Fruit fly (Drosophila melanogaster) whole organism, embryonic: ENCODE data around the gene CG4393.

Source experiments
- Atf3 ChIP-seq: fragments of 200-800 bp; sonication (Bioruptor generic); optimal IDR thresholded peaks from 3 replicates; lab custom pipeline; 2016; ENCODE audit warnings: missing biosample characterization, missing genetic modification characterization
- CG10147 ChIP-seq: fragments of 200-800 bp; sonication (Bioruptor generic); optimal IDR thresholded peaks from 2 replicates; lab custom pipeline; 2019; ENCODE audit warnings: missing biosample characterization, mild to moderate bottlenecking, missing genetic modification characterization, moderate library complexity
- CG12942 ChIP-seq: fragments of 200-800 bp; sonication (Bioruptor generic); optimal IDR thresholded peaks from 3 replicates; lab custom pipeline; 2016; ENCODE audit warnings: missing biosample characterization, missing genetic modification characterization
- CG13624 ChIP-seq: fragments of 200-800 bp; sonication (Bioruptor generic); optimal IDR thresholded peaks from 2 replicates; lab custom pipeline; 2016; ENCODE audit warnings: missing biosample characterization, missing genetic modification characterization
- CG13894 ChIP-seq: fragments of 200-800 bp; sonication (Bioruptor generic); optimal IDR thresholded peaks from 3 replicates; lab custom pipeline; 2018; ENCODE audit warnings: missing biosample characterization, mild to moderate bottlenecking, missing genetic modification characterization, moderate library complexity
- CG15479 ChIP-seq: fragments of 200-800 bp; sonication (Bioruptor generic); optimal IDR thresholded peaks from 3 replicates; lab custom pipeline; 2019; ENCODE audit warnings: missing biosample characterization, mild to moderate bottlenecking, missing genetic modification characterization, moderate library complexity
- CG1647 ChIP-seq: fragments of 200-800 bp; sonication (Bioruptor generic); optimal IDR thresholded peaks from 3 replicates; lab custom pipeline; 2016; ENCODE audit warnings: missing biosample characterization, missing genetic modification characterization
- CG17612 ChIP-seq: fragments of 200-800 bp; sonication (Bioruptor generic); IDR thresholded peaks from 2 replicates; pipeline ENCODE4 v1.3.6; 2022; ENCODE audit warnings: missing biosample characterization, missing genetic modification characterization
- CG1792 ChIP-seq: fragments of 200-800 bp; sonication (Bioruptor generic); optimal IDR thresholded peaks from 2 replicates; lab custom pipeline; 2016; ENCODE audit warnings: missing biosample characterization, missing genetic modification characterization
- CG3065 ChIP-seq: fragments of 200-800 bp; sonication (Bioruptor generic); optimal IDR thresholded peaks from 2 replicates; lab custom pipeline; 2016; ENCODE audit warnings: missing biosample characterization, missing genetic modification characterization
- CG32767 ChIP-seq: fragments of 200-800 bp; sonication (Bioruptor generic); IDR thresholded peaks from 2 replicates; pipeline ENCODE4 v1.3.6; 2022; ENCODE audit warnings: missing biosample characterization, missing genetic modification characterization
- CG3838 ChIP-seq: fragments of 200-800 bp; sonication (Bioruptor generic); optimal IDR thresholded peaks from 3 replicates; lab custom pipeline; 2016; ENCODE audit warnings: missing biosample characterization, missing genetic modification characterization
- CG4328 ChIP-seq: fragments of 200-800 bp; sonication (Bioruptor generic); optimal IDR thresholded peaks from 3 replicates; lab custom pipeline; 2017; ENCODE audit warnings: missing biosample characterization, missing genetic modification reagents, missing genetic modification characterization
- CG4360 ChIP-seq: fragments of 200-800 bp; sonication (Bioruptor generic); IDR thresholded peaks from 2 replicates; pipeline ENCODE4 v1.3.6; 2022; ENCODE audit warnings: missing biosample characterization, missing genetic modification characterization
- CG43689 ChIP-seq: fragments of 200-800 bp; sonication (Bioruptor generic); IDR thresholded peaks from 2 replicates; pipeline ENCODE4 v1.3.6; 2022; ENCODE audit warnings: missing biosample characterization, missing genetic modification characterization
- CG5180 ChIP-seq: fragments of 200-800 bp; sonication (Bioruptor generic); optimal IDR thresholded peaks from 3 replicates; lab custom pipeline; 2017; ENCODE audit warnings: missing biosample characterization, missing genetic modification characterization, mild to moderate bottlenecking, moderate library complexity, missing genetic modification reagents
- CG6175 ChIP-seq: fragments of 200-800 bp; sonication (Bioruptor generic); IDR thresholded peaks from 3 replicates; pipeline ENCODE4 v1.3.6; 2022; ENCODE audit warnings: missing biosample characterization, missing genetic modification characterization
- CG7786 ChIP-seq: fragments of 200-800 bp; sonication (Bioruptor generic); optimal IDR thresholded peaks from 2 replicates; lab custom pipeline; 2016; ENCODE audit warnings: missing biosample characterization, missing genetic modification characterization
- D ChIP-seq, 2 experiments: fragments of 200-800 bp in 1 of 2; fragments of >200 bp in 1 of 2; sonication (Bioruptor generic) in 1 of 2; optimal IDR thresholded peaks; 2 replicates in 1 of 2; 3 replicates in 1 of 2; lab custom pipeline; 2017; ENCODE audit warnings: mild to moderate bottlenecking in 1 of 2, missing biosample characterization in 1 of 2, missing genetic modification characterization in 1 of 2, missing genetic modification reagents in 1 of 2
- D19A ChIP-seq: fragments of 200-800 bp; optimal IDR thresholded peaks from 3 replicates; lab custom pipeline; 2019; ENCODE audit warnings: missing biosample characterization, mild to moderate bottlenecking, missing genetic modification characterization, moderate library complexity
- Deaf1 ChIP-seq: fragments of 200-800 bp; optimal IDR thresholded peaks from 3 replicates; lab custom pipeline; 2019; ENCODE audit warnings: missing biosample characterization, mild to moderate bottlenecking, missing genetic modification characterization, moderate library complexity
- GATAe ChIP-seq: fragments of 200-800 bp; sonication (Bioruptor generic); conservative IDR thresholded peaks from 2 replicates; pipeline ENCODE4 v1.3.6; 2022; ENCODE audit warnings: missing biosample characterization, missing genetic modification characterization
- Gug ChIP-seq: fragments of 200-800 bp; sonication (Bioruptor generic); IDR thresholded peaks from 4 replicates; pipeline ENCODE4 v1.3.6; 2022; ENCODE audit warnings: missing biosample characterization, missing genetic modification characterization
- Hey ChIP-seq: fragments of 200-800 bp; sonication (Bioruptor generic); optimal IDR thresholded peaks from 3 replicates; lab custom pipeline; 2018; ENCODE audit warnings: missing biosample characterization, mild to moderate bottlenecking, missing genetic modification characterization
- Hr78 ChIP-seq, 2 experiments: fragments of 200-800 bp in 1 of 2; fragments of >200 bp in 1 of 2; sonication (Bioruptor generic) in 1 of 2; optimal IDR thresholded peaks; 2 replicates each; lab custom pipeline; 2017 to 2019; ENCODE audit warnings: missing biosample characterization in 2 of 2, missing genetic modification characterization in 2 of 2, mild to moderate bottlenecking in 1 of 2, moderate library complexity in 1 of 2
- Lhr ChIP-seq: fragments of 200-800 bp; sonication (Bioruptor generic); optimal IDR thresholded peaks from 3 replicates; lab custom pipeline; 2017; ENCODE audit warnings: mild to moderate bottlenecking, missing biosample characterization, missing genetic modification reagents, missing genetic modification characterization
- Med ChIP-seq: fragments of 200-800 bp; sonication (Bioruptor generic); peaks from one replicate; lab custom pipeline; 2016; ENCODE audit warnings: missing biosample characterization, missing genetic modification characterization, mild to moderate bottlenecking, inconsistent platforms, moderate library complexity
- Nf-YC ChIP-seq: fragments of 200-800 bp; optimal IDR thresholded peaks from 3 replicates; lab custom pipeline; 2019; ENCODE audit warnings: missing biosample characterization, mild to moderate bottlenecking, missing genetic modification characterization, moderate library complexity
- Rx ChIP-seq: fragments of 200-800 bp; sonication (Bioruptor generic); IDR thresholded peaks from 2 replicates; pipeline ENCODE4 v1.3.6; 2022; ENCODE audit warnings: missing biosample characterization, missing genetic modification characterization
- br ChIP-seq: fragments of >200 bp; optimal IDR thresholded peaks from 2 replicates; lab custom pipeline; 2017
- cato ChIP-seq: fragments of 200-800 bp; sonication (Bioruptor generic); optimal IDR thresholded peaks from 2 replicates; lab custom pipeline; 2016; ENCODE audit warnings: missing biosample characterization, missing genetic modification characterization, borderline replicate concordance
- chm ChIP-seq: fragments of 200-800 bp; sonication (Bioruptor generic); IDR thresholded peaks from 2 replicates; pipeline ENCODE4 v1.3.6; 2022; ENCODE audit warnings: missing biosample characterization, missing genetic modification characterization
- corto ChIP-seq: fragments of 200-800 bp; sonication (Bioruptor generic); optimal IDR thresholded peaks from 2 replicates; lab custom pipeline; 2016; ENCODE audit warnings: missing biosample characterization, mild to moderate bottlenecking, missing genetic modification characterization, moderate library complexity
- fd64A ChIP-seq: fragments of 200-800 bp; sonication (Bioruptor generic); optimal IDR thresholded peaks from 3 replicates; lab custom pipeline; 2018; ENCODE audit warnings: missing biosample characterization, mild to moderate bottlenecking, missing genetic modification characterization
- hbn ChIP-seq: fragments of 200-800 bp; sonication (Bioruptor generic); IDR thresholded peaks from 2 replicates; pipeline ENCODE4 v1.3.6; 2022; ENCODE audit warnings: missing biosample characterization, missing genetic modification characterization; ENCODE audit not compliant: partially characterized antibody
- hkb ChIP-seq, 2 experiments: fragments of 200-800 bp in 1 of 2; fragments of >200 bp in 1 of 2; sonication (Bioruptor generic) in 1 of 2; IDR thresholded peaks in 1 of 2; optimal IDR thresholded peaks in 1 of 2; 2 replicates each; pipeline versions ENCODE4 v1.3.6 to Lab custom; 2017 to 2022; ENCODE audit warnings: missing biosample characterization in 1 of 2, missing genetic modification characterization in 1 of 2
- inv ChIP-seq: fragments of 200-800 bp; sonication (Bioruptor generic); IDR thresholded peaks from 2 replicates; pipeline ENCODE4 v1.3.6; 2022; ENCODE audit warnings: missing biosample characterization, missing genetic modification characterization; ENCODE audit not compliant: partially characterized antibody
- knrl ChIP-seq: fragments of 200-800 bp; sonication (Bioruptor generic); IDR thresholded peaks from 3 replicates; pipeline ENCODE4 v1.3.6; 2022; ENCODE audit warnings: missing biosample characterization, missing genetic modification characterization; ENCODE audit not compliant: partially characterized antibody
- lola ChIP-seq, 3 experiments: fragments of >200 bp in 2 of 3; fragments of 200-800 bp in 1 of 3; sonication (Bioruptor generic) in 1 of 3; optimal IDR thresholded peaks; 2 replicates each; lab custom pipeline; 2017 to 2019; ENCODE audit warnings: missing biosample characterization in 3 of 3, missing genetic modification characterization in 3 of 3, mild to moderate bottlenecking in 1 of 3, moderate library complexity in 1 of 3
- lov ChIP-seq, 2 experiments: fragments of 200-800 bp in 1 of 2; fragments of >200 bp in 1 of 2; sonication (Bioruptor generic) in 1 of 2; IDR thresholded peaks in 1 of 2; optimal IDR thresholded peaks in 1 of 2; 2 replicates in 1 of 2; 3 replicates in 1 of 2; pipeline versions ENCODE4 v1.3.6 to Lab custom; 2017 to 2022; ENCODE audit warnings: missing biosample characterization in 1 of 2, missing genetic modification characterization in 1 of 2
- otp ChIP-seq: fragments of 200-800 bp; sonication (Bioruptor generic); IDR thresholded peaks from 3 replicates; pipeline ENCODE4, ENCODE4 v1.3.6; 2022; ENCODE audit warnings: missing biosample characterization, missing genetic modification characterization
- p53 ChIP-seq: fragments of 200-800 bp; sonication (Bioruptor generic); optimal IDR thresholded peaks from 2 replicates; lab custom pipeline; 2016; ENCODE audit warnings: missing biosample characterization, missing genetic modification characterization
- prd ChIP-seq, 3 experiments: fragments of >200 bp in 2 of 3; fragments of 200-800 bp in 1 of 3; sonication (Bioruptor generic) in 1 of 3; optimal IDR thresholded peaks in 2 of 3; IDR thresholded peaks in 1 of 3; 2 replicates in 2 of 3; 3 replicates in 1 of 3; pipeline versions ENCODE4 v1.3.6 to Lab custom; 2017 to 2022; ENCODE audit warnings: missing biosample characterization in 1 of 3, missing genetic modification characterization in 1 of 3
- stwl ChIP-seq: fragments of 200-800 bp; sonication (Bioruptor generic); optimal IDR thresholded peaks from 3 replicates; lab custom pipeline; 2018; ENCODE audit warnings: missing biosample characterization, mild to moderate bottlenecking, missing genetic modification characterization, moderate library complexity
- tgo ChIP-seq: fragments of 200-800 bp; sonication (Bioruptor generic); IDR thresholded peaks from 3 replicates; pipeline ENCODE4 v1.3.6; 2022; ENCODE audit warnings: missing biosample characterization, missing genetic modification characterization
- vfl ChIP-seq: fragments of 200-800 bp; sonication (Bioruptor generic); optimal IDR thresholded peaks from 2 replicates; lab custom pipeline; 2016; ENCODE audit warnings: missing biosample characterization, missing genetic modification characterization
- zf30C ChIP-seq: fragments of 200-800 bp; sonication (Bioruptor generic); optimal IDR thresholded peaks from 3 replicates; lab custom pipeline; 2018; ENCODE audit warnings: missing biosample characterization, mild to moderate bottlenecking, missing genetic modification characterization

Gene CG4393

dm6 chr3R:23346893-23347396 lies 37.6 kb downstream of the CG4393 start (continued):
- TF ChIP-seq CG13624 (GFP tag; lab: Kevin White, UChicago) (no peak), Lhr (GFP tag; lab: Kevin White, UChicago) (peak; percentile 6), Deaf1 (peak; percentile 5), Gug (peak; percentile 67; the same call in 3 of the 4 replicates), stwl (tag; lab: Kevin White, UChicago) (no peak), CG43689 (GFP tag; lab: Robert Waterston, UW) (no peak), CG3065 (no peak), tgo (GFP tag; lab: Robert Waterston, UW) (peak; percentile 76), inv (no peak), chm (0 out of 2 replicates have a peak, but pooled peaks have one; percentile 36), corto (GFP tag; lab: Kevin White, UChicago) (no peak), vfl (GFP tag; lab: Kevin White, UChicago) (peak; percentile 14), CG17612 (no peak), GATAe (GFP tag; lab: Robert Waterston, UW) (no peak), CG3838 (GFP tag; lab: Kevin White, UChicago) (no peak), CG12942 (GFP tag; lab: Kevin White, UChicago) (peak; percentile 15), prd (optimal IDR thresholded peaks at IDR 0.05; lab: Kevin White, UChicago) (no peak), prd (GFP tag; IDR thresholded peaks at IDR 0.05; lab: Robert Waterston, UW) (peak; percentile 65; the same call in 2 of the 3 replicates), Hr78 (GFP tag; optimal IDR thresholded peaks at IDR 0.05; lab: Kevin White, UChicago) (no peak), knrl (no peak), CG13894 (tag; lab: Kevin White, UChicago) (no peak), lov (optimal IDR thresholded peaks at IDR 0.05; lab: Kevin White, UChicago) (no peak), lov (GFP tag; IDR thresholded peaks at IDR 0.05; lab: Robert Waterston, UW) (0 out of 3 replicates have a peak, but pooled peaks have one; percentile 9), Nf-YC (tag; lab: Kevin White, UChicago) (peak; percentile 46), CG10147 (GFP tag; lab: Kevin White, UChicago) (peak; percentile 22), Hey (tag; lab: Kevin White, UChicago) (no peak), CG15479 (GFP tag; lab: Kevin White, UChicago) (peak; percentile 8), CG1792 (GFP tag; lab: Kevin White, UChicago) (no peak), fd64A (GFP tag; lab: Kevin White, UChicago) (no peak), br (lab: Kevin White, UChicago) (no peak), CG7786 (GFP tag; lab: Kevin White, UChicago) (no peak), D (optimal IDR thresholded peaks at IDR 0.05; lab: Kevin White, UChicago) (no peak), D (GFP tag; optimal IDR thresholded peaks at IDR 0.05; lab: Kevin White, UChicago) (peak; percentile 28), CG1647 (GFP tag; lab: Kevin White, UChicago) (no peak), Atf3 (GFP tag; lab: Kevin White, UChicago) (no peak), hkb (optimal IDR thresholded peaks at IDR 0.05; lab: Kevin White, UChicago) (no peak), hkb (GFP tag; IDR thresholded peaks at IDR 0.05; lab: Robert Waterston, UW) (peak; percentile 65; the same call in 1 of the 2 replicates), otp (GFP tag; lab: Robert Waterston, UW) (peak; percentile 4; the same call in 1 of the 3 replicates), lola (GFP tag; optimal IDR thresholded peaks at IDR 0.05; lab: Kevin White, UChicago) (peak in 1 of 3 experiments; percentile 67), Med (GFP tag; lab: Kevin White, UChicago) (peak; percentile 67), CG32767 (GFP tag; lab: Robert Waterston, UW) (no peak), Rx (GFP tag; lab: Robert Waterston, UW) (0 out of 2 replicates have a peak, but pooled peaks have one; percentile 25), CG5180 (GFP tag; lab: Kevin White, UChicago) (peak; percentile 11), CG4360 (GFP tag; lab: Robert Waterston, UW) (no peak), D19A (peak; percentile 55), CG6175 (GFP tag; lab: Robert Waterston, UW) (no peak; the same call in 2 of the 3 replicates), zf30C (GFP tag; lab: Kevin White, UChicago) (no peak), CG4328 (GFP tag; lab: Kevin White, UChicago) (no peak), cato (GFP tag; lab: Kevin White, UChicago) (no peak), hbn (GFP tag; lab: Robert Waterston, UW) (no peak), p53 (GFP tag; lab: Kevin White, UChicago) (no peak)
